In genomic region chrV:4503868-4504365, ce11 we compare ENCODE assay signal across 3 worm cellular contexts.
A peak's percentile ranks its signal among the peaks of the same experiment; 100 is the strongest.
TF ChIP-seq lines count a peak whose summit lies in the region.

No protein-coding gene starts in this region.

TF ChIP-seq in whole organism, L1 larva, 84 proteins besides CTCF, POLR2A, EP300 and RAD21:
- no peak for TF ChIP-seq efl-1 (optimal IDR thresholded peaks at IDR 0.05; lab: Kevin White, UChicago)
- peak in 1 of 2 experiments; percentile 66 for TF ChIP-seq efl-1 (GFP tag; optimal IDR thresholded peaks at IDR 0.05 in 1 of 2; lab: Kevin White, UChicago)
- TF ChIP-seq nhr-85 (tag; lab: Kevin White, UChicago) = peak; percentile 33
- TF ChIP-seq nhr-47 (tag; optimal IDR thresholded peaks at IDR 0.05; lab: Kevin White, UChicago) = no peak

TF ChIP-seq in whole organism, L4 larva, 104 proteins besides CTCF, POLR2A, EP300 and RAD21:
- TF ChIP-seq rbr-2 (tag; optimal IDR thresholded peaks at IDR 0.05; lab: Kevin White, UChicago) (no peak), unc-62 (GFP tag; optimal IDR thresholded peaks at IDR 0.05 in 1 of 2; lab: Kevin White, UChicago) (peak in 1 of 2 experiments; percentile 98), unc-62 (tag; optimal IDR thresholded peaks at IDR 0.05; lab: Kevin White, UChicago) (no peak), set-16 (GFP tag; IDR thresholded peaks at IDR 0.05; lab: Robert Waterston, UW) (peak; percentile 73), hlh-30 (tag; optimal IDR thresholded peaks at IDR 0.05; lab: Kevin White, UChicago; ENCODE audit: insufficient read depth) (no peak)
TF ChIP-seq in whole organism, L4 larva: peak in this region for 2.

TF ChIP-seq in whole organism, young adult, 124 proteins besides CTCF, POLR2A, EP300 and RAD21:
- TF ChIP-seq sptf-2 (GFP tag; optimal IDR thresholded peaks at IDR 0.05; lab: Kevin White, UChicago) (no peak), zfh-2 (GFP tag; conservative IDR thresholded peaks at IDR 0.05; lab: Robert Waterston, UW) (peak; percentile 56; the same call in 1 of the 2 replicates), nhr-27 (tag; optimal IDR thresholded peaks at IDR 0.05; lab: Kevin White, UChicago) (no peak)
